Worm (Caenorhabditis elegans): ENCODE measurements around the gene acbp-6.

ce11 chrII:11969033-11969432 is 4.5 kb downstream of the acbp-6 start:
- TF ChIP-seq snpc-4 (tag; optimal IDR thresholded peaks at IDR 0.05) (no peak), unc-62 (GFP tag; optimal IDR thresholded peaks at IDR 0.05) (no peak)
